Worm (Caenorhabditis elegans): Measurements from ENCODE around the gene spp-16.

spp-16 gene

ce11 chrV:10856901-10857637, 44.0 kb downstream of the spp-16 start:
- TF ChIP-seq nhr-12 (tag; optimal IDR thresholded peaks at IDR 0.05) (no peak), fkh-10 (GFP tag; optimal IDR thresholded peaks at IDR 0.05) (peak; percentile 23), nfya-1 (tag; optimal IDR thresholded peaks at IDR 0.05; ENCODE audit: insufficient read depth) (peak; percentile 15), lin-39 (tag; optimal IDR thresholded peaks at IDR 0.05) (peak; percentile 49), pqm-1 (tag; optimal IDR thresholded peaks at IDR 0.05) (peak; percentile 58), ama-1 (optimal IDR thresholded peaks at IDR 0.05) (peak; percentile 47), pha-4 (tag; optimal IDR thresholded peaks at IDR 0.05) (peak; percentile 78), ceh-16 (tag; optimal IDR thresholded peaks at IDR 0.05) (no peak), nhr-25 (tag; optimal IDR thresholded peaks at IDR 0.05) (peak; percentile 10), eor-1 (tag; optimal IDR thresholded peaks at IDR 0.05) (no peak), nhr-43 (tag; optimal IDR thresholded peaks at IDR 0.05; ENCODE audit: poor library complexity, severe bottlenecking) (no peak), jun-1 (tag; optimal IDR thresholded peaks at IDR 0.05) (peak; percentile 10), elt-2 (tag; optimal IDR thresholded peaks at IDR 0.05) (peak; percentile 42), nhr-11 (tag; optimal IDR thresholded peaks at IDR 0.05) (peak; percentile 64), nhr-67 (tag; optimal IDR thresholded peaks at IDR 0.05) (no peak)

ce11 chrV:10855363-10855762, 45.7 kb downstream of the spp-16 start:
- TF ChIP-seq nhr-77 (tag; optimal IDR thresholded peaks at IDR 0.05): no peak
- TF ChIP-seq nhr-237 (tag; optimal IDR thresholded peaks at IDR 0.05): no peak
- peak; percentile 91 for TF ChIP-seq elt-2 (tag; optimal IDR thresholded peaks at IDR 0.05)
- TF ChIP-seq jun-1 (tag; optimal IDR thresholded peaks at IDR 0.05): peak; percentile 68
- no peak for TF ChIP-seq ztf-4 (tag; optimal IDR thresholded peaks at IDR 0.05)
- TF ChIP-seq fkh-2 (tag; optimal IDR thresholded peaks at IDR 0.05): no peak
- peak; percentile 26 for TF ChIP-seq pha-4 (tag; optimal IDR thresholded peaks at IDR 0.05)
- no peak for TF ChIP-seq snpc-4 (tag; optimal IDR thresholded peaks at IDR 0.05)
- TF ChIP-seq egl-27 (tag; optimal IDR thresholded peaks at IDR 0.05): peak; percentile 35
- peak; percentile 94 for TF ChIP-seq pqm-1 (tag; optimal IDR thresholded peaks at IDR 0.05)
- peak; percentile 1 for TF ChIP-seq nfya-1 (tag; optimal IDR thresholded peaks at IDR 0.05; ENCODE audit: insufficient read depth)
- no peak for TF ChIP-seq tbx-2 (tag; optimal IDR thresholded peaks at IDR 0.05)
- TF ChIP-seq nhr-67 (tag; optimal IDR thresholded peaks at IDR 0.05): no peak

- TF ChIP-seq ama-1 (optimal IDR thresholded peaks at IDR 0.05) (no peak), egl-5 (tag; optimal IDR thresholded peaks at IDR 0.05) (no peak), ztf-4 (tag; optimal IDR thresholded peaks at IDR 0.05) (no peak), nhr-12 (tag; optimal IDR thresholded peaks at IDR 0.05) (no peak), nhr-77 (tag; optimal IDR thresholded peaks at IDR 0.05) (no peak), ZK546.5 (tag; optimal IDR thresholded peaks at IDR 0.05) (no peak), ceh-28 (tag; optimal IDR thresholded peaks at IDR 0.05) (no peak), egl-27 (tag; optimal IDR thresholded peaks at IDR 0.05) (no peak)
Observed at ce11 chrV:10854197-10854596, 46.9 kb downstream of the spp-16 start.
